Worm (Caenorhabditis elegans) whole organism, L3 larva: ENCODE measurements around the gene sqt-3.

Source experiments
- R02D3.7 ChIP-seq: fragments of 150-350 bp; optimal IDR thresholded peaks from 2 replicates; lab custom pipeline; 2014; ENCODE audit warnings: missing biosample characterization, missing genetic modification characterization
- ZK546.5 ChIP-seq: sonication (generic microtip); optimal IDR thresholded peaks from 2 replicates; lab custom pipeline; 2017; ENCODE audit warnings: missing biosample characterization, missing genetic modification characterization
- ama-1 ChIP-seq: fragments of 150-350 bp; optimal IDR thresholded peaks from 2 replicates; lab custom pipeline; 2018
- ceh-16 ChIP-seq: sonication (generic microtip); optimal IDR thresholded peaks from 2 replicates; lab custom pipeline; 2017; ENCODE audit warnings: missing biosample characterization, missing genetic modification characterization
- ceh-28 ChIP-seq: fragments of 150-350 bp; optimal IDR thresholded peaks from 2 replicates; lab custom pipeline; 2014; ENCODE audit warnings: missing biosample characterization, missing genetic modification reagents, missing genetic modification characterization
- ceh-82 ChIP-seq: fragments of 150-350 bp; optimal IDR thresholded peaks from 2 replicates; lab custom pipeline; 2014; ENCODE audit warnings: missing biosample characterization, missing genetic modification characterization
- ceh-9 ChIP-seq: sonication (generic microtip); optimal IDR thresholded peaks from 2 replicates; lab custom pipeline; 2018; ENCODE audit warnings: missing biosample characterization, missing genetic modification characterization
- egl-27 ChIP-seq: sonication (generic microtip); optimal IDR thresholded peaks from 4 replicates; lab custom pipeline; 2017; ENCODE audit warnings: missing biosample characterization, missing genetic modification reagents, missing genetic modification characterization
- egl-5 ChIP-seq: fragments of 150-350 bp; optimal IDR thresholded peaks from 2 replicates; lab custom pipeline; 2017; ENCODE audit warnings: missing biosample characterization, missing genetic modification reagents, missing genetic modification characterization, inconsistent platforms
- elt-2 ChIP-seq: sonication (generic microtip); optimal IDR thresholded peaks from 2 replicates; lab custom pipeline; 2016; ENCODE audit warnings: missing genetic modification reagents, mild to moderate bottlenecking, missing genetic modification characterization, missing compliant biosample characterization
- eor-1 ChIP-seq, 2 experiments: fragments of 150-350 bp; optimal IDR thresholded peaks; 2 replicates each; lab custom pipeline; 2014 to 2018; ENCODE audit warnings: missing biosample characterization in 2 of 2, missing genetic modification characterization in 2 of 2
- fkh-10 ChIP-seq: sonication (generic microtip); optimal IDR thresholded peaks from 2 replicates; lab custom pipeline; 2017; ENCODE audit warnings: missing biosample characterization, missing genetic modification reagents, missing genetic modification characterization
- fkh-2 ChIP-seq: fragments of 150-350 bp; optimal IDR thresholded peaks from 2 replicates; lab custom pipeline; 2014; ENCODE audit warnings: missing biosample characterization, missing genetic modification reagents, missing genetic modification characterization
- hmg-11 ChIP-seq: sonication (generic microtip); optimal IDR thresholded peaks from 2 replicates; lab custom pipeline; 2016; ENCODE audit warnings: missing genetic modification characterization, missing compliant biosample characterization
- jun-1 ChIP-seq: fragments of 150-350 bp; optimal IDR thresholded peaks from 2 replicates; lab custom pipeline; 2014; ENCODE audit warnings: missing biosample characterization, missing genetic modification reagents, missing genetic modification characterization
- lin-15B ChIP-seq: fragments of 150-350 bp; optimal IDR thresholded peaks from 2 replicates; lab custom pipeline; 2014; ENCODE audit warnings: missing biosample characterization, missing genetic modification characterization
- lin-39 ChIP-seq: fragments of 150-350 bp; optimal IDR thresholded peaks from 2 replicates; lab custom pipeline; 2018; ENCODE audit warnings: missing biosample characterization, missing genetic modification reagents, missing genetic modification characterization
- lsy-12 ChIP-seq: sonication (generic microtip); optimal IDR thresholded peaks from 2 replicates; lab custom pipeline; 2016; ENCODE audit warnings: mild to moderate bottlenecking, missing genetic modification characterization, missing compliant biosample characterization
- mdl-1 ChIP-seq: fragments of 150-350 bp; optimal IDR thresholded peaks from 2 replicates; lab custom pipeline; 2014; ENCODE audit warnings: missing biosample characterization, missing genetic modification characterization
- nfya-1 ChIP-seq: sonication (generic microtip); optimal IDR thresholded peaks from 2 replicates; lab custom pipeline; 2017; ENCODE audit warnings: missing genetic modification characterization, mild to moderate bottlenecking, missing compliant biosample characterization, antibody characterized with exemption, moderate library complexity; ENCODE audit not compliant: insufficient read depth
- nhr-11 ChIP-seq: fragments of 150-350 bp; optimal IDR thresholded peaks from 2 replicates; lab custom pipeline; 2014; ENCODE audit warnings: missing biosample characterization, missing genetic modification characterization
- nhr-12 ChIP-seq: fragments of 150-350 bp; optimal IDR thresholded peaks from 2 replicates; lab custom pipeline; 2014; ENCODE audit warnings: missing biosample characterization, missing genetic modification characterization
- nhr-23 ChIP-seq: fragments of 150-350 bp; optimal IDR thresholded peaks from 2 replicates; lab custom pipeline; 2014; ENCODE audit warnings: missing biosample characterization, missing genetic modification reagents, missing genetic modification characterization
- nhr-237 ChIP-seq: fragments of 150-350 bp; optimal IDR thresholded peaks from 2 replicates; lab custom pipeline; 2014; ENCODE audit warnings: missing biosample characterization, missing genetic modification characterization
- nhr-25 ChIP-seq: sonication (generic microtip); optimal IDR thresholded peaks from 2 replicates; lab custom pipeline; 2017; ENCODE audit warnings: missing biosample characterization, missing genetic modification characterization
- nhr-28 ChIP-seq: fragments of 150-350 bp; optimal IDR thresholded peaks from 2 replicates; lab custom pipeline; 2014; ENCODE audit warnings: missing biosample characterization, missing genetic modification characterization
- nhr-43 ChIP-seq: sonication (generic microtip); optimal IDR thresholded peaks from 2 replicates; lab custom pipeline; 2016; ENCODE audit warnings: mild to moderate bottlenecking, missing genetic modification characterization, missing compliant biosample characterization; ENCODE audit not compliant: poor library complexity, severe bottlenecking
- nhr-67 ChIP-seq: fragments of 150-350 bp; optimal IDR thresholded peaks from 2 replicates; lab custom pipeline; 2014; ENCODE audit warnings: missing biosample characterization, missing genetic modification characterization
- nhr-76 ChIP-seq: fragments of 150-350 bp; sonication (generic microtip); optimal IDR thresholded peaks from 5 replicates; lab custom pipeline; 2014; ENCODE audit warnings: missing biosample characterization, missing genetic modification characterization
- nhr-77 ChIP-seq: fragments of 150-350 bp; optimal IDR thresholded peaks from 2 replicates; lab custom pipeline; 2014; ENCODE audit warnings: missing biosample characterization, missing genetic modification characterization
- pha-4 ChIP-seq: fragments of 150-350 bp; optimal IDR thresholded peaks from 2 replicates; lab custom pipeline; 2014; ENCODE audit warnings: missing biosample characterization, missing genetic modification reagents, missing genetic modification characterization
- pqm-1 ChIP-seq: fragments of 150-350 bp; optimal IDR thresholded peaks from 2 replicates; lab custom pipeline; 2017; ENCODE audit warnings: missing biosample characterization, missing genetic modification characterization, inconsistent platforms
- sea-2 ChIP-seq: fragments of 150-350 bp; sonication (generic microtip); optimal IDR thresholded peaks from 4 replicates; lab custom pipeline; 2014; ENCODE audit warnings: missing biosample characterization, missing genetic modification reagents, missing genetic modification characterization
- skn-1 ChIP-seq: fragments of 150-350 bp; optimal IDR thresholded peaks from 2 replicates; lab custom pipeline; 2014; ENCODE audit warnings: missing biosample characterization, missing genetic modification characterization
- tbx-2 ChIP-seq: sonication (generic microtip); optimal IDR thresholded peaks from 2 replicates; lab custom pipeline; 2016; ENCODE audit warnings: mild to moderate bottlenecking, missing genetic modification characterization, missing compliant biosample characterization
- unc-39 ChIP-seq: sonication (generic microtip); optimal IDR thresholded peaks from 4 replicates; lab custom pipeline; 2017; ENCODE audit warnings: missing biosample characterization, missing genetic modification characterization
- unc-62 ChIP-seq: fragments of 150-350 bp; sonication (generic microtip); optimal IDR thresholded peaks from 4 replicates; lab custom pipeline; 2014; ENCODE audit warnings: missing biosample characterization, missing genetic modification reagents, missing genetic modification characterization
- ztf-11 ChIP-seq: fragments of 150-350 bp; optimal IDR thresholded peaks from 2 replicates; lab custom pipeline; 2014; ENCODE audit warnings: missing biosample characterization, missing genetic modification characterization

The sqt-3 gene

ce11 chrV:12343419-12343969 lies 9.1 kb upstream of the sqt-3 start, which contains the start of gene tomm-20 (continued):
- peak; percentile 95 for TF ChIP-seq pha-4 (tag; lab: Kevin White, UChicago)
- TF ChIP-seq nhr-11, result peak; percentile 53
- peak; percentile 70 for TF ChIP-seq hmg-11 (tag; lab: Kevin White, UChicago)
- TF ChIP-seq ceh-28 (tag; lab: Kevin White, UChicago), result peak; percentile 69
- peak; percentile 60 for TF ChIP-seq skn-1 (tag; lab: Kevin White, UChicago)
- peak; percentile 95 for TF ChIP-seq nhr-43 (tag; lab: Kevin White, UChicago)
- peak; percentile 87 for TF ChIP-seq R02D3.7 (tag; lab: Kevin White, UChicago)
- TF ChIP-seq elt-2 (tag; lab: Kevin White, UChicago), result peak; percentile 69
- peak; percentile 70 for TF ChIP-seq nhr-77 (tag; lab: Kevin White, UChicago)
- TF ChIP-seq egl-27 (tag; lab: Kevin White, UChicago), result peak; percentile 36
- peak; percentile 97 for TF ChIP-seq nhr-23
- peak; percentile 73 for TF ChIP-seq jun-1 (tag; lab: Kevin White, UChicago)
- TF ChIP-seq ama-1, result peak; percentile 67
- no peak for TF ChIP-seq ztf-11
- peak; percentile 91 for TF ChIP-seq lsy-12 (tag; lab: Kevin White, UChicago)
- TF ChIP-seq nhr-237 (tag; lab: Kevin White, UChicago), result no peak
- TF ChIP-seq nhr-76, result no peak
- peak; percentile 32 for TF ChIP-seq ZK546.5 (tag; lab: Kevin White, UChicago)
- TF ChIP-seq lin-15B (tag; lab: Kevin White, UChicago), result peak; percentile 88
- TF ChIP-seq mdl-1 (tag; lab: Kevin White, UChicago), result no peak

ce11 chrV:12344845-12345244 lies 7.7 kb upstream of the sqt-3 start, which contains the start of gene F23H12.3:
Gene F23H12.3 (plus strand): TSS chrV:12345145.
- TF ChIP-seq pha-4 (tag; lab: Kevin White, UChicago) (peak; percentile 32), mdl-1 (tag; lab: Kevin White, UChicago) (no peak)
- TF ChIP-seq, all 47 proteins: peak for 1

- TF ChIP-seq nhr-237 (tag; lab: Kevin White, UChicago) (no peak), ceh-82 (tag; lab: Kevin White, UChicago) (no peak), unc-39 (no peak), lin-39 (tag; lab: Kevin White, UChicago) (no peak), sea-2 (GFP tag; lab: Kevin White, UChicago) (no peak), nhr-28 (tag; lab: Kevin White, UChicago) (no peak), nhr-25 (tag; lab: Kevin White, UChicago) (no peak), fkh-2 (tag; lab: Kevin White, UChicago) (no peak), ceh-16 (tag; lab: Kevin White, UChicago) (no peak), nhr-11 (no peak), ztf-11 (no peak), ZK546.5 (tag; lab: Kevin White, UChicago) (no peak), tbx-2 (no peak), pqm-1 (no peak), ceh-28 (tag; lab: Kevin White, UChicago) (no peak), ceh-9 (tag; lab: Kevin White, UChicago) (no peak), nfya-1 (no peak), fkh-10 (GFP tag; lab: Kevin White, UChicago) (no peak), pha-4 (tag; lab: Kevin White, UChicago) (no peak)
These were observed 6.7 kb upstream of the sqt-3 start, which contains the start of gene snb-2 for ce11 chrV:12345808-12346207. Gene snb-2 (minus strand): TSS chrV:12345908.

- TF ChIP-seq unc-62 (GFP tag; lab: Kevin White, UChicago), result no peak
- TF ChIP-seq nhr-67, result no peak
- TF ChIP-seq nhr-237 (tag; lab: Kevin White, UChicago), result no peak
- peak; percentile 13 for TF ChIP-seq pha-4 (tag; lab: Kevin White, UChicago)
- no peak for TF ChIP-seq jun-1 (tag; lab: Kevin White, UChicago)
- TF ChIP-seq skn-1 (tag; lab: Kevin White, UChicago), result no peak
- no peak for TF ChIP-seq nhr-12 (tag; lab: Kevin White, UChicago)
- TF ChIP-seq eor-1 (tag; optimal IDR thresholded peaks at IDR 0.05; lab: Kevin White, UChicago), result no peak
- no peak for TF ChIP-seq ama-1
- peak; percentile 49 for TF ChIP-seq elt-2 (tag; lab: Kevin White, UChicago)
- no peak for TF ChIP-seq nhr-76
- no peak for TF ChIP-seq pqm-1
- TF ChIP-seq sea-2 (GFP tag; lab: Kevin White, UChicago), result no peak
- TF ChIP-seq ztf-11, result no peak
- TF ChIP-seq tbx-2, result no peak
- TF ChIP-seq ceh-28 (tag; lab: Kevin White, UChicago), result peak; percentile 5
- no peak for TF ChIP-seq egl-5 (tag; lab: Kevin White, UChicago)
These were observed 4.7 kb upstream of the sqt-3 start for ce11 chrV:12347854-12348253.
